Worm (Caenorhabditis elegans) whole organism, midembryonic: ENCODE measurements around the gene npp-8.

Experiments
- cog-1 ChIP-seq: sonication (generic microtip); optimal IDR thresholded peaks from 2 replicates; lab custom pipeline; 2016; ENCODE audit warnings: missing genetic modification characterization, missing compliant biosample characterization
- flt-1 ChIP-seq: fragments of 200-800 bp; sonication (Bioruptor generic); IDR thresholded peaks from 2 replicates; pipeline ENCODE4 v1.3.6; 2022; ENCODE audit warnings: missing genetic modification characterization, missing compliant biosample characterization
- klf-2 ChIP-seq: fragments of 200-800 bp; sonication (Bioruptor generic); conservative IDR thresholded peaks from 2 replicates; pipeline ENCODE4 v1.3.6; 2022; ENCODE audit warnings: missing genetic modification reagents, missing genetic modification characterization, missing compliant biosample characterization
- med-1 ChIP-seq: sonication (generic microtip); optimal IDR thresholded peaks from 2 replicates; lab custom pipeline; 2017; ENCODE audit warnings: missing genetic modification characterization, mild to moderate bottlenecking, missing compliant biosample characterization, antibody characterized with exemption, missing genetic modification reagents; ENCODE audit not compliant: insufficient read depth
- ref-1 ChIP-seq: fragments of 200-800 bp; sonication (Bioruptor generic); conservative IDR thresholded peaks from 2 replicates; pipeline ENCODE4 v1.3.6; 2022; ENCODE audit warnings: missing genetic modification reagents, missing genetic modification characterization, missing compliant biosample characterization
- tab-1 ChIP-seq: fragments of 200-800 bp; sonication (Bioruptor generic); IDR thresholded peaks from 2 replicates; pipeline ENCODE4 v1.3.6; 2022; ENCODE audit warnings: missing genetic modification characterization, missing compliant biosample characterization
- ztf-23 ChIP-seq: fragments of 200-800 bp; sonication (Bioruptor generic); IDR thresholded peaks from 2 replicates; pipeline ENCODE4 v1.3.6; 2022; ENCODE audit warnings: missing genetic modification reagents, missing genetic modification characterization, missing compliant biosample characterization
- ztf-29 ChIP-seq: fragments of 200-800 bp; sonication (Bioruptor generic); IDR thresholded peaks from 2 replicates; pipeline ENCODE4 v1.3.6; 2022; ENCODE audit warnings: missing genetic modification reagents, missing genetic modification characterization, missing compliant biosample characterization

- no peak for TF ChIP-seq flt-1 (GFP tag; lab: Robert Waterston, UW)
- no peak for TF ChIP-seq klf-2 (GFP tag; lab: Robert Waterston, UW)
- no peak for TF ChIP-seq cog-1
- TF ChIP-seq ref-1 (GFP tag; lab: Robert Waterston, UW) = no peak
- TF ChIP-seq ztf-23 (GFP tag; lab: Robert Waterston, UW) = no peak
- TF ChIP-seq med-1 (GFP tag; lab: Kevin White, UChicago) = no peak
- no peak for TF ChIP-seq ztf-29 (GFP tag; lab: Robert Waterston, UW)
- no peak for TF ChIP-seq tab-1 (GFP tag; lab: Robert Waterston, UW)
Measured at ce11 chrIV:1613592-1613991, 18.0 kb upstream of the npp-8 start, which contains the start of gene nhr-122.
